Worm (Caenorhabditis elegans) whole organism, late embryonic: ENCODE results near the gene fbxc-50.

Source experiments
- Y22D7AL.16 ChIP-seq: sonication (generic microtip); optimal IDR thresholded peaks from 2 replicates; lab custom pipeline; 2016; ENCODE audit warnings: missing genetic modification characterization, missing compliant biosample characterization
- ceh-14 ChIP-seq: sonication (generic microtip); optimal IDR thresholded peaks from 2 replicates; lab custom pipeline; 2016; ENCODE audit warnings: missing genotype, missing genetic modification characterization, missing compliant biosample characterization
- ceh-31 ChIP-seq: sonication (generic microtip); optimal IDR thresholded peaks from 2 replicates; lab custom pipeline; 2016; ENCODE audit warnings: missing genetic modification characterization, missing compliant biosample characterization
- ceh-48 ChIP-seq: sonication (generic microtip); optimal IDR thresholded peaks from 2 replicates; lab custom pipeline; 2016; ENCODE audit warnings: missing genetic modification characterization, inconsistent platforms, missing compliant biosample characterization
- dmd-4 ChIP-seq: sonication (generic microtip); optimal IDR thresholded peaks from 2 replicates; lab custom pipeline; 2016; ENCODE audit warnings: borderline replicate concordance, missing genetic modification characterization, missing compliant biosample characterization
- dve-1 ChIP-seq: sonication (generic microtip); optimal IDR thresholded peaks from 2 replicates; lab custom pipeline; 2017; ENCODE audit warnings: antibody characterized with exemption, mild to moderate bottlenecking, missing genetic modification characterization, missing compliant biosample characterization
- elt-4 ChIP-seq: sonication (generic microtip); optimal IDR thresholded peaks from 2 replicates; lab custom pipeline; 2016; ENCODE audit warnings: missing genetic modification characterization, missing compliant biosample characterization
- fax-1 ChIP-seq: sonication (generic microtip); optimal IDR thresholded peaks from 2 replicates; lab custom pipeline; 2016; ENCODE audit warnings: missing genotype, missing genetic modification characterization, missing compliant biosample characterization
- fkh-6 ChIP-seq: sonication (generic microtip); optimal IDR thresholded peaks from 2 replicates; lab custom pipeline; 2016; ENCODE audit warnings: missing genetic modification characterization, missing compliant biosample characterization
- hlh-13 ChIP-seq: fragments of 200-800 bp; sonication (Bioruptor generic); optimal IDR thresholded peaks from 2 replicates; lab custom pipeline; 2018; ENCODE audit warnings: mild to moderate bottlenecking, missing genetic modification characterization, missing compliant biosample characterization
- hlh-15 ChIP-seq: sonication (generic microtip); optimal IDR thresholded peaks from 2 replicates; lab custom pipeline; 2016; ENCODE audit warnings: missing genetic modification characterization, missing compliant biosample characterization
- hlh-30 ChIP-seq: sonication (generic microtip); optimal IDR thresholded peaks from 2 replicates; lab custom pipeline; 2017; ENCODE audit warnings: antibody characterized with exemption, missing genetic modification characterization, missing compliant biosample characterization; ENCODE audit not compliant: insufficient read depth
- nfya-1 ChIP-seq: sonication (generic microtip); optimal IDR thresholded peaks from 2 replicates; lab custom pipeline; 2017; ENCODE audit warnings: missing genetic modification characterization, mild to moderate bottlenecking, missing compliant biosample characterization, antibody characterized with exemption, moderate library complexity
- odd-2 ChIP-seq: sonication (generic microtip); optimal IDR thresholded peaks from 2 replicates; lab custom pipeline; 2017; ENCODE audit warnings: antibody characterized with exemption, mild to moderate bottlenecking, missing genetic modification characterization, missing compliant biosample characterization
- pax-1 ChIP-seq: fragments of 150-350 bp; optimal IDR thresholded peaks from 2 replicates; lab custom pipeline; 2014; ENCODE audit warnings: missing biosample characterization, missing genetic modification characterization
- pqm-1 ChIP-seq: sonication (generic microtip); optimal IDR thresholded peaks from 2 replicates; lab custom pipeline; 2016; ENCODE audit warnings: missing genetic modification characterization, missing compliant biosample characterization
- sox-2 ChIP-seq: fragments of 200-800 bp; sonication (Bioruptor generic); IDR thresholded peaks from 2 replicates; pipeline ENCODE4 v1.3.6; 2022; ENCODE audit warnings: missing genetic modification reagents, missing genetic modification characterization, missing compliant biosample characterization
- sox-4 ChIP-seq: sonication (generic microtip); optimal IDR thresholded peaks from 2 replicates; lab custom pipeline; 2017; ENCODE audit warnings: mild to moderate bottlenecking, missing genetic modification characterization, inconsistent platforms, missing compliant biosample characterization
- tbx-7 ChIP-seq: sonication (generic microtip); optimal IDR thresholded peaks from 2 replicates; lab custom pipeline; 2016; ENCODE audit warnings: missing genotype, missing genetic modification characterization, missing compliant biosample characterization
- ttx-3 ChIP-seq: sonication (generic microtip); optimal IDR thresholded peaks from 2 replicates; lab custom pipeline; 2016; ENCODE audit warnings: missing genetic modification reagents, missing genetic modification characterization, missing compliant biosample characterization
- unc-55 ChIP-seq: sonication (generic microtip); optimal IDR thresholded peaks from 2 replicates; lab custom pipeline; 2017; ENCODE audit warnings: missing biosample characterization, missing genetic modification reagents, missing genetic modification characterization
- ztf-16 ChIP-seq: sonication (generic microtip); optimal IDR thresholded peaks from 2 replicates; lab custom pipeline; 2017; ENCODE audit warnings: missing genetic modification characterization, missing compliant biosample characterization

Gene fbxc-50

DNA sequence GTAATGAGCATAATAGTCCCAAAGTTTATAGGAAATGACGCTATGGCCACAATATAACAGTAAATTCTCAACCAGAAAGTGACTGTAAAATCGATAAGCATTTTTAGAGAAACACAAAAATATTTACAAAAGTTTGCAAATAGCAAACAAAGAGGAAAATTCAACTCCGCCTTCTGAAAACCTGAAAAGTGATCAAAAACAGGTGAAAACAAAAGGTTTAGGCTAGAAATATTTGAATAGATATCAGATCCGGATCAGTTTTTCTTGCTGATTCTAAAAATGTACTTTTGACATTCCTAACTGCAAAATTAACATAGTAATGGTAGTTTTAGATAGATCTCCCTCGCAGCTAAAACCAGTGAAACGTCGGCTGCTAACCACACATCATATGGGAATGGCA, 48.9 kb downstream of the fbxc-50 start, which contains the start of gene sri-51:
TSS of gene sri-51 (minus strand) at position 101 of the 400 bp plus-strand sequence.
- TF ChIP-seq sox-2 (GFP tag; lab: Robert Waterston, UW) (no peak), ceh-31 (tag; lab: Kevin White, UChicago) (no peak), nfya-1 (tag; lab: Kevin White, UChicago) (no peak), hlh-13 (GFP tag; lab: Kevin White, UChicago) (no peak), sox-4 (tag; lab: Kevin White, UChicago) (no peak), tbx-7 (no peak), pqm-1 (tag; lab: Kevin White, UChicago) (no peak)
- TF ChIP-seq, all 69 proteins: peak for 0

DNA sequence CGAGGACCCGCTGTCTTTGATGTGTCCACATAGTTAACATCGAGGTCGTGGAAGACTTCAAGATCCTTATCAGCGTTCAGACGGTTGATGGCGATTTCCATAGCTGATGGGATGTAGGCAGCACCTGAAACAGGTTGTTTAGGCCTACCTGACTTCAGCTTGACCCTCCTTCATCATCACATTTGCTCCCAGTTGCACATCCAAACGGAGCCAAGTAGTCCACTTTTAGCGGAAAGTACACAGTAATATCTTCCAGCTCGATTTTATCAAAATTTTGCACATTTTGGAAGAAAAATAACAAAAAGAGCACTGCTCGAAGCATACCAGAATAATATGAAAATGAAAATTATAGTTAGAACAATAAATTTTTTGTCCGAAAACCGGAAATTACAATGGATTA, 51.0 kb downstream of the fbxc-50 start, which contains the start of gene gcy-15:
TSS of gene gcy-15 (minus strand) at position 101 of the 400 bp plus-strand sequence.
- TF ChIP-seq Y22D7AL.16 (tag; lab: Kevin White, UChicago) (no peak), pax-1 (tag; lab: Kevin White, UChicago) (no peak), hlh-13 (GFP tag; lab: Kevin White, UChicago) (no peak), ztf-16 (no peak), ttx-3 (tag; lab: Kevin White, UChicago) (no peak), hlh-15 (tag; lab: Kevin White, UChicago) (no peak), fax-1 (tag; lab: Kevin White, UChicago) (no peak), odd-2 (tag; lab: Kevin White, UChicago) (no peak), ceh-48 (tag; lab: Kevin White, UChicago) (no peak), ceh-31 (tag; lab: Kevin White, UChicago) (no peak), dve-1 (tag; lab: Kevin White, UChicago) (no peak), fkh-6 (no peak), sox-2 (GFP tag; lab: Robert Waterston, UW) (no peak), ceh-14 (no peak), unc-55 (GFP tag; lab: Kevin White, UChicago) (no peak), elt-4 (tag; lab: Kevin White, UChicago) (no peak), hlh-30 (no peak), dmd-4 (tag; lab: Kevin White, UChicago) (no peak)
- TF ChIP-seq, all 69 proteins: peak for 0
